Worm (Caenorhabditis elegans) whole organism, mixed stage, embryonic: ENCODE measurements around the gene Y60C6A.2.

Experiments
- blmp-1 ChIP-seq: fragments of 150-350 bp; optimal IDR thresholded peaks from 2 replicates; lab custom pipeline; 2014; ENCODE audit warnings: missing biosample characterization, missing genetic modification characterization
- cnd-1 ChIP-seq: fragments of 200-800 bp; sonication (Bioruptor generic); optimal IDR thresholded peaks from 2 replicates; lab custom pipeline; 2018; ENCODE audit warnings: mild to moderate bottlenecking, missing genetic modification characterization, missing compliant biosample characterization
- drap-1 ChIP-seq: fragments of 200-800 bp; sonication (Bioruptor generic); optimal IDR thresholded peaks from 3 replicates; lab custom pipeline; 2018; ENCODE audit warnings: mild to moderate bottlenecking, missing genetic modification characterization, missing compliant biosample characterization
- lsy-2 ChIP-seq: fragments of 150-350 bp; optimal IDR thresholded peaks from 2 replicates; lab custom pipeline; 2014; ENCODE audit warnings: missing biosample characterization, missing genetic modification characterization
- nhr-237 ChIP-seq: fragments of 150-350 bp; optimal IDR thresholded peaks from 2 replicates; lab custom pipeline; 2014; ENCODE audit warnings: missing biosample characterization, missing genetic modification characterization
- nhr-28 ChIP-seq: fragments of 150-350 bp; optimal IDR thresholded peaks from 2 replicates; lab custom pipeline; 2014; ENCODE audit warnings: missing biosample characterization, missing genetic modification characterization
- nhr-76 ChIP-seq: sonication (generic microtip); optimal IDR thresholded peaks from 2 replicates; lab custom pipeline; 2017; ENCODE audit warnings: missing biosample characterization, missing genetic modification characterization
- pha-4 ChIP-seq: fragments of 150-350 bp; optimal IDR thresholded peaks from 2 replicates; lab custom pipeline; 2018; ENCODE audit warnings: missing biosample characterization, missing genetic modification reagents, missing genetic modification characterization
- snpc-4 ChIP-seq: fragments of 150-350 bp; optimal IDR thresholded peaks from 2 replicates; lab custom pipeline; 2014; ENCODE audit warnings: missing biosample characterization, missing genetic modification characterization
- unc-62 ChIP-seq: fragments of 150-350 bp; optimal IDR thresholded peaks from 2 replicates; lab custom pipeline; 2014; ENCODE audit warnings: missing biosample characterization, missing genetic modification reagents, missing genetic modification characterization
- zip-8 ChIP-seq: fragments of 150-350 bp; optimal IDR thresholded peaks from 2 replicates; lab custom pipeline; 2014; ENCODE audit warnings: missing biosample characterization, missing genetic modification characterization
- ztf-11 ChIP-seq: fragments of 150-350 bp; optimal IDR thresholded peaks from 2 replicates; lab custom pipeline; 2014; ENCODE audit warnings: missing biosample characterization, missing genetic modification characterization

DNA sequence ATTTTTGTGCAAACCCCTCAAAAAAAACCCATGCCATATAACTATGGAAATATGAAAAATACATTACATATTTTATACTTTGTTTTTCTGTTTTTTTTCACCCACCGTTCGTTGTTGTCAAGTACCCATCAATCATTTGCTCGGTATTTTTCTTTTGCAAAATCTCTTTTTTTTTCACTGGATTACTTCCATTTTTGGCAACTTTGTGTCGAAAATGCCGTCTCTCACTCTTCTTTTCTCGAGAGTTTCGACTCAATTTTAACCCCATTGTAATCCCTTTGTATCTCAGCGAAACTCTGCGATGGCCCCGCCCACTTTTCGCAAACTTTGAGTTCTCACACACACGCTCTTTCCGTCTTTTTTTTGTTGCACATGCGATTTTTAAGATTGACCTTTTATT lies 10.1 kb downstream of the Y60C6A.2 start:
- TF ChIP-seq nhr-237 (tag; lab: Kevin White, UChicago) = no peak
- no peak for TF ChIP-seq nhr-76 (tag; lab: Kevin White, UChicago)
- no peak for TF ChIP-seq unc-62 (GFP tag; lab: Kevin White, UChicago)
- TF ChIP-seq nhr-28 (tag; lab: Kevin White, UChicago) = no peak
- TF ChIP-seq blmp-1 = no peak
- no peak for TF ChIP-seq ztf-11 (tag; lab: Kevin White, UChicago)
- no peak for TF ChIP-seq drap-1
- TF ChIP-seq snpc-4 (tag; lab: Kevin White, UChicago) = no peak
- no peak for TF ChIP-seq zip-8 (tag; lab: Kevin White, UChicago)
- TF ChIP-seq lsy-2 (tag; lab: Kevin White, UChicago) = no peak
- TF ChIP-seq pha-4 (tag; lab: Kevin White, UChicago) = no peak
- TF ChIP-seq cnd-1 = no peak
